Fruit fly (Drosophila melanogaster): ENCODE results near the gene Ccp84Af.

The Ccp84Af gene

dm6 chr3R:6664371-6665116 lies 25.5 kb downstream of the Ccp84Af start (continued):
- peak; percentile 95 for TF ChIP-seq CG3995 (GFP tag; optimal IDR thresholded peaks at IDR 0.05)
- peak; percentile 48; the same call in 1 of the 2 replicates for TF ChIP-seq CG4360 (GFP tag; IDR thresholded peaks at IDR 0.05)
- 0 out of 3 replicates have a peak, but pooled peaks have one; percentile 15 for TF ChIP-seq CG7963 (GFP tag; IDR thresholded peaks at IDR 0.05; ENCODE audit: partially characterized antibody)
- no peak for TF ChIP-seq cwo (GFP tag; optimal IDR thresholded peaks at IDR 0.05)
- TF ChIP-seq CG1529 (GFP tag; optimal IDR thresholded peaks at IDR 0.05): no peak
- TF ChIP-seq Trl (optimal IDR thresholded peaks at IDR 0.05): no peak
- TF ChIP-seq Trl (GFP tag; optimal IDR thresholded peaks at IDR 0.05): no peak
- TF ChIP-seq tll (GFP tag; optimal IDR thresholded peaks at IDR 0.05): peak in 1 of 2 experiments; percentile 59
- TF ChIP-seq h (optimal IDR thresholded peaks at IDR 0.05): no peak
- TF ChIP-seq ato (GFP tag; IDR thresholded peaks at IDR 0.05; ENCODE audit: partially characterized antibody): no peak
- TF ChIP-seq lmd (GFP tag; IDR thresholded peaks at IDR 0.05): no peak
- TF ChIP-seq ro (GFP tag; IDR thresholded peaks at IDR 0.05): no peak
- 0 out of 3 replicates have a peak, but pooled peaks have one; percentile 9 for TF ChIP-seq CG16813 (GFP tag; IDR thresholded peaks at IDR 0.05; ENCODE audit: partially characterized antibody)
- TF ChIP-seq CG10431 (GFP tag; optimal IDR thresholded peaks at IDR 0.05): no peak
- TF ChIP-seq sna (GFP tag; IDR thresholded peaks at IDR 0.05; ENCODE audit: partially characterized antibody): no peak
- TF ChIP-seq CG1647 (GFP tag; optimal IDR thresholded peaks at IDR 0.05): no peak

dm6 chr3R:6663289-6663666 lies 26.8 kb downstream of the Ccp84Af start:
- TF ChIP-seq fu2 (GFP tag; optimal IDR thresholded peaks at IDR 0.05) (no peak), tll (GFP tag; optimal IDR thresholded peaks at IDR 0.05) (peak in 1 of 2 experiments; percentile 93), Dek (tag; optimal IDR thresholded peaks at IDR 0.05) (no peak), row (GFP tag; IDR thresholded peaks at IDR 0.05) (0 out of 3 replicates have a peak, but pooled peaks have one; percentile 1), CG18476 (GFP tag; optimal IDR thresholded peaks at IDR 0.05) (no peak), so (GFP tag; IDR thresholded peaks at IDR 0.05) (no peak), CG1233 (GFP tag; optimal IDR thresholded peaks at IDR 0.05) (no peak)

- TF ChIP-seq Dad (GFP tag; optimal IDR thresholded peaks at IDR 0.05): no peak
- TF ChIP-seq esg (GFP tag; conservative IDR thresholded peaks at IDR 0.05): no peak
- TF ChIP-seq MTF-1 (GFP tag; optimal IDR thresholded peaks at IDR 0.05; ENCODE audit: borderline replicate concordance): no peak
- no peak for TF ChIP-seq Ssrp (tag; optimal IDR thresholded peaks at IDR 0.05)
- TF ChIP-seq zen (tag; optimal IDR thresholded peaks at IDR 0.05): peak; percentile 45
- TF ChIP-seq HLH4C (GFP tag; IDR thresholded peaks at IDR 0.05; ENCODE audit: partially characterized antibody): no peak
- TF ChIP-seq CG11398 (GFP tag; optimal IDR thresholded peaks at IDR 0.05): no peak
- TF ChIP-seq CG10321 (GFP tag; IDR thresholded peaks at IDR 0.05): no peak
- no peak for TF ChIP-seq Fer3 (tag; optimal IDR thresholded peaks at IDR 0.05)
- TF ChIP-seq peb (GFP tag; IDR thresholded peaks at IDR 0.05): no peak
- 0 out of 3 replicates have a peak, but pooled peaks have one; percentile 21 for TF ChIP-seq CG16813 (GFP tag; IDR thresholded peaks at IDR 0.05; ENCODE audit: partially characterized antibody)
- TF ChIP-seq Elba2 (GFP tag; optimal IDR thresholded peaks at IDR 0.05): peak; percentile 28
- TF ChIP-seq tap (tag; optimal IDR thresholded peaks at IDR 0.05): no peak
- no peak for TF ChIP-seq Scr (GFP tag; IDR thresholded peaks at IDR 0.05; ENCODE audit: partially characterized antibody)
- no peak for TF ChIP-seq CG7357 (GFP tag; IDR thresholded peaks at IDR 0.05)
- TF ChIP-seq eve (GFP tag; optimal IDR thresholded peaks at IDR 0.05): peak in 1 of 2 experiments; percentile 27
- no peak for TF ChIP-seq Stat92E (GFP tag; optimal IDR thresholded peaks at IDR 0.05)
- no peak for TF ChIP-seq CG4820 (GFP tag; optimal IDR thresholded peaks at IDR 0.05)
- TF ChIP-seq otp (GFP tag; IDR thresholded peaks at IDR 0.05): no peak
- no peak for TF ChIP-seq CG18764 (GFP tag; optimal IDR thresholded peaks at IDR 0.05)
- no peak for TF ChIP-seq C15 (GFP tag; IDR thresholded peaks at IDR 0.05)
- TF ChIP-seq CG4404 (GFP tag; IDR thresholded peaks at IDR 0.05): peak; percentile 48; the same call in 1 of the 2 replicates
- TF ChIP-seq CG34422 (GFP tag; IDR thresholded peaks at IDR 0.05): no peak
- no peak for TF ChIP-seq Sin3A (optimal IDR thresholded peaks at IDR 0.05)
- TF ChIP-seq CG18262 (tag; optimal IDR thresholded peaks at IDR 0.05): peak; percentile 21
Measured at dm6 chr3R:6662613-6663288, 27.3 kb downstream of the Ccp84Af start.
